Worm (Caenorhabditis elegans) whole organism, midembryonic: Measurements from ENCODE around the gene Y22D7AL.4.
A peak's percentile ranks its signal among the peaks of the same experiment; 100 is the strongest.

Experiments
- med-1 ChIP-seq: sonication (generic microtip); optimal IDR thresholded peaks from 2 replicates; lab custom pipeline; 2017; ENCODE audit warnings: missing genetic modification characterization, mild to moderate bottlenecking, missing compliant biosample characterization, antibody characterized with exemption, missing genetic modification reagents; ENCODE audit not compliant: insufficient read depth
- ref-1 ChIP-seq: fragments of 200-800 bp; sonication (Bioruptor generic); conservative IDR thresholded peaks from 2 replicates; pipeline ENCODE4 v1.3.6; 2022; ENCODE audit warnings: missing genetic modification reagents, missing genetic modification characterization, missing compliant biosample characterization
- tab-1 ChIP-seq: fragments of 200-800 bp; sonication (Bioruptor generic); IDR thresholded peaks from 2 replicates; pipeline ENCODE4 v1.3.6; 2022; ENCODE audit warnings: missing genetic modification characterization, missing compliant biosample characterization

DNA sequence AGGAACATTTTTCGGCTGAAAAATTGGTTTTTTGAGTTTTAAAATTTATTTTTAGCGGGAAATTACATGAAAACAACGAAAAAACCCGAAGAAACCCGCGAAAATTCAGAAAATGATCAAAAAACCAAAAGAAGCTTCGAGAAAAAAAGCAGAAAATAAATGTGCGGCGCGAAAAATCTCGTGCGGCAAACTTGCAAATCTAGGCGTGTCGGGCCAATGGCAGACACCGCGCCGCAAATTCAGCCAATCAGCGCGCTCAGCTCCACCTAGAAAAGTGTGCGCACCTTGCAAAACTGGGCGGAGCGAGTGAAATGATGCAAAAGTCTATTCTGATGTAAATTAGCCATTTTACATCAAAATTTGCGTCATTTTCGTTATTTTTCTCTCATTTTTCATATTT, 7.5 kb upstream of the Y22D7AL.4 start, which contains the start of gene Y22D7AL.10:
- TF ChIP-seq ref-1 (GFP tag; lab: Robert Waterston, UW) = no peak
- peak; percentile 90 for TF ChIP-seq med-1 (GFP tag; lab: Kevin White, UChicago)
- peak; percentile 90 for TF ChIP-seq tab-1 (GFP tag; lab: Robert Waterston, UW)
